Worm (Caenorhabditis elegans): ENCODE data around the gene str-136.

- peak; percentile 46 for TF ChIP-seq C34F6.9 (tag; optimal IDR thresholded peaks at IDR 0.05)
- TF ChIP-seq nhr-10 (tag; optimal IDR thresholded peaks at IDR 0.05) = no peak
- no peak for TF ChIP-seq R02D3.7 (tag; optimal IDR thresholded peaks at IDR 0.05)
- no peak for TF ChIP-seq ama-1 (optimal IDR thresholded peaks at IDR 0.05)
These were observed 22.3 kb upstream of the str-136 start, which contains the start of gene W02D7.6 for ce11 chrV:8300935-8301535.

All from whole organism, L2 larva.